Worm (Caenorhabditis elegans) whole organism, L4 larva: Measurements from ENCODE around the gene gpd-2.

Experiments
- D1046.2 ChIP-seq: fragments of 200-800 bp; sonication (Bioruptor generic); IDR thresholded peaks from 2 replicates; pipeline ENCODE4 v1.3.6; 2022; ENCODE audit warnings: missing genetic modification characterization, missing compliant biosample characterization
- T20F7.1 ChIP-seq: fragments of 200-800 bp; sonication (Bioruptor generic); optimal IDR thresholded peaks from 2 replicates; lab custom pipeline; 2018; ENCODE audit warnings: mild to moderate bottlenecking, missing genetic modification characterization, missing compliant biosample characterization
- aly-2 ChIP-seq: sonication (generic microtip); optimal IDR thresholded peaks from 2 replicates; lab custom pipeline; 2018; ENCODE audit warnings: missing biosample characterization, missing genetic modification characterization
- ceh-28 ChIP-seq: fragments of 150-350 bp; optimal IDR thresholded peaks from 2 replicates; lab custom pipeline; 2014; ENCODE audit warnings: missing biosample characterization, missing genetic modification reagents, missing genetic modification characterization
- ceh-82 ChIP-seq: sonication (generic microtip); optimal IDR thresholded peaks from 2 replicates; lab custom pipeline; 2017; ENCODE audit warnings: missing biosample characterization, missing genetic modification characterization
- dmd-8 ChIP-seq: fragments of 200-800 bp; sonication (Bioruptor generic); IDR thresholded peaks from 2 replicates; pipeline ENCODE4 v1.3.6; 2022; ENCODE audit warnings: missing genetic modification characterization, missing compliant biosample characterization
- fkh-10 ChIP-seq: fragments of 150-350 bp; optimal IDR thresholded peaks from 2 replicates; lab custom pipeline; 2014; ENCODE audit warnings: missing biosample characterization, missing genetic modification reagents, missing genetic modification characterization
- gei-8 ChIP-seq: fragments of 200-800 bp; sonication (Bioruptor generic); optimal IDR thresholded peaks from 2 replicates; lab custom pipeline; 2018; ENCODE audit warnings: mild to moderate bottlenecking, missing genetic modification characterization, missing compliant biosample characterization
- nhr-237 ChIP-seq: sonication (generic microtip); optimal IDR thresholded peaks from 2 replicates; lab custom pipeline; 2017; ENCODE audit warnings: missing biosample characterization, missing genetic modification characterization
- nhr-42 ChIP-seq: fragments of 200-800 bp; sonication (Bioruptor generic); IDR thresholded peaks from 2 replicates; pipeline ENCODE4 v1.3.6; 2022; ENCODE audit warnings: missing genetic modification characterization, missing compliant biosample characterization
- nhr-77 ChIP-seq: fragments of 150-350 bp; optimal IDR thresholded peaks from 2 replicates; lab custom pipeline; 2014; ENCODE audit warnings: missing biosample characterization, missing genetic modification characterization
- pqm-1 ChIP-seq: sonication (generic microtip); optimal IDR thresholded peaks from 2 replicates; lab custom pipeline; 2017; ENCODE audit warnings: missing biosample characterization, missing genetic modification characterization
- unc-62 ChIP-seq, 3 experiments: fragments of 150-350 bp in 1 of 3; sonication (generic microtip); optimal IDR thresholded peaks in 2 of 3; peaks in 1 of 3; 1 replicate in 1 of 3; 2 replicates in 2 of 3; lab custom pipeline; 2014 to 2017; ENCODE audit warnings: missing biosample characterization in 3 of 3, missing genetic modification characterization in 3 of 3, missing genetic modification reagents in 3 of 3, missing genotype in 1 of 3

- no peak for TF ChIP-seq D1046.2 (GFP tag; lab: Robert Waterston, UW)
- no peak for TF ChIP-seq gei-8 (GFP tag; lab: Kevin White, UChicago)
- TF ChIP-seq fkh-10, result no peak
- no peak for TF ChIP-seq ceh-82 (tag; lab: Kevin White, UChicago)
- TF ChIP-seq T20F7.1 (GFP tag; lab: Kevin White, UChicago), result no peak
- peak; percentile 98 for TF ChIP-seq pqm-1 (tag; lab: Kevin White, UChicago)
- TF ChIP-seq unc-62 (GFP tag; optimal IDR thresholded peaks at IDR 0.05 in 1 of 2; lab: Kevin White, UChicago), result peak in 1 of 2 experiments; percentile 69
- TF ChIP-seq unc-62 (tag; optimal IDR thresholded peaks at IDR 0.05; lab: Kevin White, UChicago), result no peak
- TF ChIP-seq aly-2 (tag; lab: Kevin White, UChicago), result no peak
- TF ChIP-seq nhr-77 (tag; lab: Kevin White, UChicago), result peak; percentile 79
- TF ChIP-seq ceh-28 (tag; lab: Kevin White, UChicago), result no peak
- TF ChIP-seq dmd-8 (GFP tag; lab: Robert Waterston, UW), result no peak
- no peak for TF ChIP-seq nhr-42 (GFP tag; lab: Robert Waterston, UW)
- TF ChIP-seq nhr-237 (tag; lab: Kevin White, UChicago), result no peak
These were observed 38.6 kb upstream of the gpd-2 start for ce11 chrX:3153133-3153532.
